Worm (Caenorhabditis elegans) whole organism, dauer: ENCODE data around the gene F54B3.2.
"Not testable (repeated sequence)": the region's sequence is repeated elsewhere in the genome, so short reads cannot be mapped to it uniquely, and the experiment has no call there.

Experiments
- unc-62 ChIP-seq: sonication (generic microtip); optimal IDR thresholded peaks from 2 replicates; lab custom pipeline; 2017; ENCODE audit warnings: missing biosample characterization, missing genetic modification reagents, missing genetic modification characterization

F54B3.2 gene

ce11 chrII:10271093-10271492 is 1.1 kb upstream of the F54B3.2 start, which contains the start of gene F54B3.4:
Gene F54B3.4 (minus strand): TSS chrII:10271193.
- TF ChIP-seq unc-62, result no peak

ce11 chrII:10261261-10261660 is 8.7 kb downstream of the F54B3.2 start:
- no peak for TF ChIP-seq unc-62

- TF ChIP-seq unc-62, result no peak
These were observed 17.9 kb downstream of the F54B3.2 start for ce11 chrII:10252048-10252447.

ce11 chrII:10250966-10251365 is 19.0 kb downstream of the F54B3.2 start, which contains the start of gene F54B3.1:
Gene F54B3.1 (plus strand): TSS chrII:10251266.
- no peak for TF ChIP-seq unc-62

ce11 chrII:10248355-10249041 is 21.5 kb downstream of the F54B3.2 start, which contains the start of gene atad-3:
Gene atad-3 (plus strand): TSS chrII:10248991.
- no peak for TF ChIP-seq unc-62

- TF ChIP-seq unc-62, result not testable (repeated sequence)
These were observed 22.2 kb downstream of the F54B3.2 start, which contains the start of gene nrde-2 for ce11 chrII:10247594-10248283. Gene nrde-2 (minus strand): TSS chrII:10247638.

- TF ChIP-seq unc-62, result no peak
These were observed 22.8 kb downstream of the F54B3.2 start for ce11 chrII:10247154-10247553.

ce11 chrII:10245612-10246011 is 24.3 kb downstream of the F54B3.2 start:
- no peak for TF ChIP-seq unc-62

ce11 chrII:10242294-10242693 is 27.7 kb downstream of the F54B3.2 start, which contains the start of gene mrps-14:
Gene mrps-14 (minus strand): TSS chrII:10242490.
- no peak for TF ChIP-seq unc-62

ce11 chrII:10239595-10239994 is 30.4 kb downstream of the F54B3.2 start, which contains the start of gene mec-15:
Gene mec-15 (minus strand): TSS chrII:10239695.
- TF ChIP-seq unc-62, result no peak

ce11 chrII:10234398-10234797 is 35.6 kb downstream of the F54B3.2 start, which contains the start of gene ubxn-5:
Gene ubxn-5 (minus strand): TSS chrII:10234498.
- no peak for TF ChIP-seq unc-62

- no peak for TF ChIP-seq unc-62
These were observed 38.1 kb downstream of the F54B3.2 start for ce11 chrII:10231874-10232273.

- TF ChIP-seq unc-62, result no peak
These were observed 39.0 kb downstream of the F54B3.2 start, which contains the start of gene T01E8.8 for ce11 chrII:10230972-10231371. Gene T01E8.8 (plus strand): TSS chrII:10231272.

- TF ChIP-seq unc-62, result no peak
These were observed 42.9 kb downstream of the F54B3.2 start, which contains the start of gene srh-135 for ce11 chrII:10227030-10227429. Gene srh-135 (minus strand): TSS chrII:10227130.

ce11 chrII:10222577-10222976 is 47.4 kb downstream of the F54B3.2 start, which contains the start of gene plc-3:
Gene plc-3 (plus strand): TSS chrII:10222877.
- TF ChIP-seq unc-62, result no peak

- no peak for TF ChIP-seq unc-62
These were observed 48.3 kb downstream of the F54B3.2 start for ce11 chrII:10221627-10222026.

ce11 chrII:10220631-10221030 is 49.3 kb downstream of the F54B3.2 start:
- TF ChIP-seq unc-62, result no peak
